Fruit fly (Drosophila melanogaster): ENCODE results near the gene CG42713.

CG42713 gene

dm6 chr2L:8920294-8920693, 29.1 kb downstream of the CG42713 start (continued):
- TF ChIP-seq unpg (GFP tag; optimal IDR thresholded peaks at IDR 0.05), result peak; percentile 45
- TF ChIP-seq sens (GFP tag), result peak; percentile 83
- TF ChIP-seq CG8924 (tag; optimal IDR thresholded peaks at IDR 0.05), result no peak
- TF ChIP-seq Eip74EF (GFP tag; optimal IDR thresholded peaks at IDR 0.05), result no peak
- no peak for TF ChIP-seq Spps (tag; optimal IDR thresholded peaks at IDR 0.05)
- TF ChIP-seq tin (GFP tag; optimal IDR thresholded peaks at IDR 0.05), result no peak
- TF ChIP-seq Hr51 (GFP tag; optimal IDR thresholded peaks at IDR 0.05), result no peak
- no peak for TF ChIP-seq CG31388 (GFP tag; optimal IDR thresholded peaks at IDR 0.05)
- TF ChIP-seq CG6765 (GFP tag; optimal IDR thresholded peaks at IDR 0.05), result no peak
- TF ChIP-seq slou (GFP tag; optimal IDR thresholded peaks at IDR 0.05), result no peak
- TF ChIP-seq bbx (GFP tag; IDR thresholded peaks at IDR 0.05; ENCODE audit: partially characterized antibody), result no peak
- no peak for TF ChIP-seq CG14860 (GFP tag; IDR thresholded peaks at IDR 0.05; ENCODE audit: partially characterized antibody)
- peak; percentile 61 for TF ChIP-seq Drgx (GFP tag; IDR thresholded peaks at IDR 0.05)
- no peak for TF ChIP-seq Doc2 (GFP tag; IDR thresholded peaks at IDR 0.05)
- no peak for TF ChIP-seq Ada2b (GFP tag; IDR thresholded peaks at IDR 0.05)
- peak; percentile 57 for TF ChIP-seq dmrt99B (tag; optimal IDR thresholded peaks at IDR 0.05)
- peak; percentile 52; the same call in 1 of the 2 replicates for TF ChIP-seq CG31441 (GFP tag; IDR thresholded peaks at IDR 0.05)
- no peak for TF ChIP-seq sob (GFP tag; IDR thresholded peaks at IDR 0.05)
- 0 out of 3 replicates have a peak, but pooled peaks have one; percentile 24 for TF ChIP-seq ci (GFP tag; IDR thresholded peaks at IDR 0.05)
- TF ChIP-seq ATbp (GFP tag; optimal IDR thresholded peaks at IDR 0.05), result peak; percentile 13
- TF ChIP-seq jumu (GFP tag; optimal IDR thresholded peaks at IDR 0.05), result no peak
- no peak for TF ChIP-seq CG1602 (GFP tag; optimal IDR thresholded peaks at IDR 0.05)
- TF ChIP-seq pho (GFP tag; optimal IDR thresholded peaks at IDR 0.05), result no peak
- no peak for TF ChIP-seq CG13424 (tag; optimal IDR thresholded peaks at IDR 0.05)
- TF ChIP-seq shn (GFP tag; optimal IDR thresholded peaks at IDR 0.05), result no peak
- peak; percentile 24 for TF ChIP-seq Oli (tag; optimal IDR thresholded peaks at IDR 0.05)
- no peak for TF ChIP-seq CG2116 (GFP tag; optimal IDR thresholded peaks at IDR 0.05)
- TF ChIP-seq CG17802 (tag; optimal IDR thresholded peaks at IDR 0.05), result no peak
- TF ChIP-seq lov (optimal IDR thresholded peaks at IDR 0.05), result no peak
- no peak for TF ChIP-seq lov (GFP tag; IDR thresholded peaks at IDR 0.05)
- no peak for TF ChIP-seq Scr (GFP tag; IDR thresholded peaks at IDR 0.05; ENCODE audit: partially characterized antibody)
- peak; percentile 22 for TF ChIP-seq nmo (GFP tag; optimal IDR thresholded peaks at IDR 0.05)
- no peak for TF ChIP-seq Chrac-16 (GFP tag; optimal IDR thresholded peaks at IDR 0.05)
- no peak for TF ChIP-seq NC2α (GFP tag; optimal IDR thresholded peaks at IDR 0.05)
- TF ChIP-seq NC2β (GFP tag; optimal IDR thresholded peaks at IDR 0.05), result no peak
- no peak for TF ChIP-seq fd64A (GFP tag; optimal IDR thresholded peaks at IDR 0.05)
- no peak for TF ChIP-seq stwl (tag; optimal IDR thresholded peaks at IDR 0.05)
- no peak for TF ChIP-seq CG6854 (GFP tag; optimal IDR thresholded peaks at IDR 0.05)
- TF ChIP-seq Dip3 (GFP tag; optimal IDR thresholded peaks at IDR 0.05), result no peak
- no peak for TF ChIP-seq CG11456 (GFP tag; IDR thresholded peaks at IDR 0.05)
- peak; percentile 79 for TF ChIP-seq lbe (GFP tag; optimal IDR thresholded peaks at IDR 0.05)
- peak; percentile 31 for TF ChIP-seq phol (tag; optimal IDR thresholded peaks at IDR 0.05)
- no peak for TF ChIP-seq CG8765 (GFP tag; IDR thresholded peaks at IDR 0.05)
- TF ChIP-seq CG10274 (GFP tag; optimal IDR thresholded peaks at IDR 0.05), result no peak
- 0 out of 3 replicates have a peak, but pooled peaks have one; percentile 35 for TF ChIP-seq row (GFP tag; IDR thresholded peaks at IDR 0.05)
- no peak for TF ChIP-seq Lpt (GFP tag; optimal IDR thresholded peaks at IDR 0.05)
- peak; percentile 41 for TF ChIP-seq tap (tag; optimal IDR thresholded peaks at IDR 0.05)
- peak; percentile 51 for TF ChIP-seq nom (GFP tag; optimal IDR thresholded peaks at IDR 0.05)
- TF ChIP-seq Med (GFP tag), result no peak
- no peak for TF ChIP-seq chn (GFP tag; optimal IDR thresholded peaks at IDR 0.05)
- TF ChIP-seq CG32772 (GFP tag; IDR thresholded peaks at IDR 0.05), result no peak

Measured in whole organism, embryonic.